Fruit fly (Drosophila melanogaster) whole organism, embryonic: Measurements from ENCODE around the gene Hacd2.

Source experiments
- B-H1 ChIP-seq: fragments of 200-800 bp; sonication (Bioruptor generic); IDR thresholded peaks from 3 replicates; pipeline ENCODE4 v1.3.6; 2022; ENCODE audit warnings: missing biosample characterization, missing genetic modification characterization
- CG11504 ChIP-seq: fragments of 200-800 bp; sonication (Bioruptor generic); optimal IDR thresholded peaks from 3 replicates; lab custom pipeline; 2019; ENCODE audit warnings: missing biosample characterization, mild to moderate bottlenecking, missing genetic modification characterization, moderate library complexity
- CG11695 ChIP-seq: fragments of 200-800 bp; sonication (Bioruptor generic); IDR thresholded peaks from 3 replicates; pipeline ENCODE4 v1.3.6; 2022; ENCODE audit warnings: missing biosample characterization, missing genetic modification characterization
- CG13775 ChIP-seq: fragments of 200-800 bp; sonication (Bioruptor generic); optimal IDR thresholded peaks from 3 replicates; lab custom pipeline; 2017; ENCODE audit warnings: missing biosample characterization, mild to moderate bottlenecking, missing genetic modification characterization
- CG14965 ChIP-seq: fragments of 200-800 bp; sonication (Bioruptor generic); optimal IDR thresholded peaks from 2 replicates; lab custom pipeline; 2016; ENCODE audit warnings: missing biosample characterization, missing genetic modification characterization, borderline replicate concordance
- CG15073 ChIP-seq: fragments of 200-800 bp; sonication (Bioruptor generic); optimal IDR thresholded peaks from 2 replicates; lab custom pipeline; 2016; ENCODE audit warnings: missing biosample characterization, missing genetic modification characterization
- CG17328 ChIP-seq: fragments of 200-800 bp; sonication (Bioruptor generic); IDR thresholded peaks from 2 replicates; pipeline ENCODE4 v1.3.6; 2022; ENCODE audit warnings: missing biosample characterization, missing genetic modification characterization
- CG17359 ChIP-seq: fragments of 200-800 bp; sonication (Bioruptor generic); optimal IDR thresholded peaks from 3 replicates; lab custom pipeline; 2018; ENCODE audit warnings: missing biosample characterization, mild to moderate bottlenecking, missing genetic modification characterization, moderate library complexity
- CG17361 ChIP-seq: fragments of 200-800 bp; sonication (Bioruptor generic); IDR thresholded peaks from 3 replicates; pipeline ENCODE4 v1.3.6; 2022; ENCODE audit warnings: missing biosample characterization, missing genetic modification characterization
- CG17385 ChIP-seq: fragments of 200-800 bp; sonication (Bioruptor generic); optimal IDR thresholded peaks from 3 replicates; lab custom pipeline; 2018; ENCODE audit warnings: missing biosample characterization, mild to moderate bottlenecking, missing genetic modification characterization
- CG17568 ChIP-seq: fragments of 200-800 bp; sonication (Bioruptor generic); optimal IDR thresholded peaks from 2 replicates; lab custom pipeline; 2018; ENCODE audit warnings: missing biosample characterization, mild to moderate bottlenecking, missing genetic modification characterization, moderate library complexity
- CG17612 ChIP-seq: fragments of 200-800 bp; sonication (Bioruptor generic); IDR thresholded peaks from 2 replicates; pipeline ENCODE4 v1.3.6; 2022; ENCODE audit warnings: missing biosample characterization, missing genetic modification characterization
- CG18764 ChIP-seq: fragments of 200-800 bp; sonication (Bioruptor generic); optimal IDR thresholded peaks from 3 replicates; lab custom pipeline; 2016; ENCODE audit warnings: missing biosample characterization, missing genetic modification characterization
- CG2202 ChIP-seq: fragments of 200-800 bp; sonication (Bioruptor generic); optimal IDR thresholded peaks from 2 replicates; lab custom pipeline; 2018; ENCODE audit warnings: missing biosample characterization, mild to moderate bottlenecking, missing genetic modification characterization
- CG31224 ChIP-seq: fragments of 200-800 bp; sonication (Bioruptor generic); IDR thresholded peaks from 2 replicates; pipeline ENCODE4 v1.3.6; 2022; ENCODE audit warnings: missing biosample characterization, missing genetic modification characterization
- CG31388 ChIP-seq: fragments of 200-800 bp; sonication (Bioruptor generic); optimal IDR thresholded peaks from 2 replicates; lab custom pipeline; 2016; ENCODE audit warnings: missing biosample characterization, missing genetic modification characterization
- CG32772 ChIP-seq: fragments of 200-800 bp; sonication (Bioruptor generic); IDR thresholded peaks from 2 replicates; pipeline ENCODE4 v1.3.6; 2022; ENCODE audit warnings: missing biosample characterization, missing genetic modification characterization
- CG3407 ChIP-seq: fragments of 200-800 bp; sonication (Bioruptor generic); optimal IDR thresholded peaks from 2 replicates; lab custom pipeline; 2018; ENCODE audit warnings: missing biosample characterization, mild to moderate bottlenecking, missing genetic modification characterization
- CG43689 ChIP-seq: fragments of 200-800 bp; sonication (Bioruptor generic); IDR thresholded peaks from 2 replicates; pipeline ENCODE4 v1.3.6; 2022; ENCODE audit warnings: missing biosample characterization, missing genetic modification characterization
- CG6813 ChIP-seq: fragments of 200-800 bp; sonication (Bioruptor generic); optimal IDR thresholded peaks from 2 replicates; lab custom pipeline; 2017; ENCODE audit warnings: missing biosample characterization, missing genetic modification characterization, mild to moderate bottlenecking, moderate library complexity, missing genetic modification reagents
- CkIIα-i1 ChIP-seq: fragments of 200-800 bp; sonication (Bioruptor generic); IDR thresholded peaks from 2 replicates; pipeline ENCODE4 v1.3.6; 2022; ENCODE audit warnings: missing biosample characterization, missing genetic modification characterization
- D19A ChIP-seq: fragments of 200-800 bp; optimal IDR thresholded peaks from 3 replicates; lab custom pipeline; 2019; ENCODE audit warnings: missing biosample characterization, mild to moderate bottlenecking, missing genetic modification characterization, moderate library complexity
- Dip2 ChIP-seq: fragments of 200-800 bp; sonication (Bioruptor generic); IDR thresholded peaks from 2 replicates; pipeline ENCODE4 v1.3.6; 2022; ENCODE audit warnings: missing biosample characterization, missing genetic modification characterization
- E2f2 ChIP-seq: fragments of 200-800 bp; sonication (Bioruptor generic); IDR thresholded peaks from 2 replicates; pipeline ENCODE4 v1.3.6; 2022; ENCODE audit warnings: missing biosample characterization, missing genetic modification characterization
- Ets97D ChIP-seq: fragments of 200-800 bp; sonication (Bioruptor generic); optimal IDR thresholded peaks from 3 replicates; lab custom pipeline; 2016; ENCODE audit warnings: missing biosample characterization, missing genetic modification characterization
- HLH54F ChIP-seq: fragments of 200-800 bp; sonication (Bioruptor generic); optimal IDR thresholded peaks from 3 replicates; lab custom pipeline; 2016; ENCODE audit warnings: missing biosample characterization, missing genetic modification characterization
- Lim3 ChIP-seq: fragments of 200-800 bp; sonication (Bioruptor generic); IDR thresholded peaks from 2 replicates; pipeline ENCODE4 v1.3.6; 2022; ENCODE audit warnings: missing biosample characterization, missing genetic modification characterization
- Mad ChIP-seq: fragments of 200-800 bp; sonication (Bioruptor generic); optimal IDR thresholded peaks from 2 replicates; lab custom pipeline; 2016; ENCODE audit warnings: missing biosample characterization, missing genetic modification characterization
- Pdp1 ChIP-seq, 2 experiments: fragments of 200-800 bp; sonication (Bioruptor generic); optimal IDR thresholded peaks; 3 replicates each; lab custom pipeline; 2016; ENCODE audit warnings: missing biosample characterization in 2 of 2, missing genetic modification characterization in 2 of 2, mild to moderate bottlenecking in 1 of 2, moderate library complexity in 1 of 2
- Ravus ChIP-seq: fragments of 200-800 bp; sonication (Bioruptor generic); IDR thresholded peaks from 2 replicates; pipeline ENCODE4 v1.3.6; 2022; ENCODE audit warnings: missing biosample characterization, missing genetic modification characterization
- Rx ChIP-seq: fragments of 200-800 bp; sonication (Bioruptor generic); IDR thresholded peaks from 2 replicates; pipeline ENCODE4 v1.3.6; 2022; ENCODE audit warnings: missing biosample characterization, missing genetic modification characterization
- Ssrp ChIP-seq: fragments of 200-800 bp; sonication (Bioruptor generic); optimal IDR thresholded peaks from 2 replicates; lab custom pipeline; 2018; ENCODE audit warnings: missing biosample characterization, mild to moderate bottlenecking, missing genetic modification characterization, moderate library complexity
- Stat92E ChIP-seq, 3 experiments: fragments of >200 bp in 2 of 3; fragments of 200-800 bp in 1 of 3; sonication (Bioruptor generic) in 1 of 3; optimal IDR thresholded peaks; 2 replicates each; lab custom pipeline; 2017 to 2019; ENCODE audit warnings: missing biosample characterization in 3 of 3, missing genetic modification characterization in 3 of 3, mild to moderate bottlenecking in 1 of 3, moderate library complexity in 1 of 3
- Tbp ChIP-seq: fragments of >200 bp; optimal IDR thresholded peaks from 2 replicates; lab custom pipeline; 2018; ENCODE audit warnings: missing biosample characterization, missing genetic modification characterization
- Vsx1 ChIP-seq: fragments of 200-800 bp; sonication (Bioruptor generic); optimal IDR thresholded peaks from 2 replicates; lab custom pipeline; 2017; ENCODE audit warnings: missing biosample characterization, mild to moderate bottlenecking, missing genetic modification characterization, missing genetic modification reagents
- dimm ChIP-seq: fragments of 200-800 bp; sonication (Bioruptor generic); IDR thresholded peaks from 2 replicates; pipeline ENCODE4 v1.3.6; 2022; ENCODE audit warnings: missing biosample characterization, missing genetic modification characterization
- emc ChIP-seq: fragments of 200-800 bp; sonication (Bioruptor generic); optimal IDR thresholded peaks from 2 replicates; lab custom pipeline; 2016; ENCODE audit warnings: missing biosample characterization, missing genetic modification characterization
- exex ChIP-seq: fragments of 200-800 bp; sonication (Bioruptor generic); optimal IDR thresholded peaks from 4 replicates; lab custom pipeline; 2018; ENCODE audit warnings: missing biosample characterization, mild to moderate bottlenecking, missing genetic modification characterization, moderate library complexity
- fd102C ChIP-seq: fragments of 200-800 bp; sonication (Bioruptor generic); optimal IDR thresholded peaks from 2 replicates; lab custom pipeline; 2018; ENCODE audit warnings: missing biosample characterization, mild to moderate bottlenecking, missing genetic modification characterization, moderate library complexity
- gsb-n ChIP-seq: fragments of 200-800 bp; sonication (Bioruptor generic); optimal IDR thresholded peaks from 3 replicates; lab custom pipeline; 2018; ENCODE audit warnings: missing biosample characterization, mild to moderate bottlenecking, missing genetic modification characterization
- luna ChIP-seq: fragments of 200-800 bp; sonication (Bioruptor generic); optimal IDR thresholded peaks from 2 replicates; lab custom pipeline; 2016; ENCODE audit warnings: missing biosample characterization, missing genetic modification characterization
- odd ChIP-seq: fragments of 200-800 bp; sonication (Bioruptor generic); optimal IDR thresholded peaks from 2 replicates; lab custom pipeline; 2017; ENCODE audit warnings: missing biosample characterization, mild to moderate bottlenecking, missing genetic modification characterization
- pho ChIP-seq: fragments of 200-800 bp; sonication (Bioruptor generic); optimal IDR thresholded peaks from 2 replicates; lab custom pipeline; 2016; ENCODE audit warnings: missing biosample characterization, missing genetic modification characterization
- pum ChIP-seq: fragments of 200-800 bp; sonication (Bioruptor generic); optimal IDR thresholded peaks from 2 replicates; lab custom pipeline; 2016; ENCODE audit warnings: missing biosample characterization, missing genetic modification characterization
- run ChIP-seq: fragments of 200-800 bp; sonication (Bioruptor generic); optimal IDR thresholded peaks from 3 replicates; lab custom pipeline; 2018; ENCODE audit warnings: missing biosample characterization, mild to moderate bottlenecking, missing genetic modification characterization
- sc ChIP-seq, 3 experiments: fragments of >200 bp in 2 of 3; fragments of 200-800 bp in 1 of 3; sonication (Bioruptor generic) in 1 of 3; optimal IDR thresholded peaks; 2 replicates in 2 of 3; 3 replicates in 1 of 3; lab custom pipeline; 2017; ENCODE audit warnings: mild to moderate bottlenecking in 1 of 3, missing biosample characterization in 1 of 3, missing genetic modification characterization in 1 of 3, missing genetic modification reagents in 1 of 3
- sim ChIP-seq: fragments of 200-800 bp; sonication (Bioruptor generic); IDR thresholded peaks from 2 replicates; pipeline ENCODE4 v1.3.6; 2022; ENCODE audit warnings: missing biosample characterization, missing genetic modification characterization
- slp2 ChIP-seq: fragments of 200-800 bp; sonication (Bioruptor generic); optimal IDR thresholded peaks from 2 replicates; lab custom pipeline; 2016; ENCODE audit warnings: missing biosample characterization, missing genetic modification characterization
- sr ChIP-seq: fragments of 200-800 bp; sonication (Bioruptor generic); IDR thresholded peaks from 3 replicates; pipeline ENCODE4 v1.3.6; 2022; ENCODE audit warnings: missing biosample characterization, missing genetic modification characterization
- tgo ChIP-seq: fragments of 200-800 bp; sonication (Bioruptor generic); IDR thresholded peaks from 3 replicates; pipeline ENCODE4 v1.3.6; 2022; ENCODE audit warnings: missing biosample characterization, missing genetic modification characterization
- unc-4 ChIP-seq: fragments of 200-800 bp; sonication (Bioruptor generic); IDR thresholded peaks from 2 replicates; pipeline ENCODE4 v1.3.6; 2022; ENCODE audit warnings: missing biosample characterization, missing genetic modification characterization; ENCODE audit not compliant: partially characterized antibody

Gene Hacd2

dm6 chr2L:13394903-13395302 lies 50.5 kb downstream of the Hacd2 start, which contains the start of gene RpL24 (continued):
- TF ChIP-seq CG17385 (peak; percentile 91), slp2 (peak; percentile 80), CG17361 (GFP tag; lab: Robert Waterston, UW) (peak; percentile 83), CG17612 (GFP tag; lab: Robert Waterston, UW) (peak; percentile 71; the same call in 1 of the 2 replicates), E2f2 (peak; percentile 82), Ets97D (GFP tag; lab: Kevin White, UChicago) (peak; percentile 99), dimm (GFP tag; lab: Robert Waterston, UW) (peak; percentile 75), sc (optimal IDR thresholded peaks at IDR 0.05; lab: Kevin White, UChicago) (no peak), sc (GFP tag; optimal IDR thresholded peaks at IDR 0.05; lab: Kevin White, UChicago) (peak; percentile 88), Rx (GFP tag; lab: Robert Waterston, UW) (peak; percentile 90), CG18764 (GFP tag; lab: Kevin White, UChicago) (peak; percentile 89), Lim3 (GFP tag; lab: Robert Waterston, UW) (no peak), CG17568 (GFP tag; lab: Kevin White, UChicago) (peak; percentile 96), pho (peak; percentile 79), sr (GFP tag; lab: Robert Waterston, UW) (peak; percentile 93), CG15073 (no peak), CG14965 (peak; percentile 48), pum (GFP tag; lab: Kevin White, UChicago) (peak; percentile 59), CG31224 (GFP tag; lab: Robert Waterston, UW) (peak; percentile 76), gsb-n (tag; lab: Kevin White, UChicago) (peak; percentile 88), Vsx1 (GFP tag; lab: Kevin White, UChicago) (peak; percentile 94), odd (GFP tag; lab: Kevin White, UChicago) (peak; percentile 96), HLH54F (peak; percentile 83), exex (no peak), Stat92E (GFP tag; optimal IDR thresholded peaks at IDR 0.05; lab: Kevin White, UChicago) (peak in 1 of 3 experiments; percentile 72), run (tag; lab: Kevin White, UChicago) (peak; percentile 83), fd102C (peak; percentile 93), Dip2 (no peak), CG31388 (peak; percentile 39), CkIIα-i1 (GFP tag; lab: Robert Waterston, UW) (no peak), CG11504 (tag; lab: Kevin White, UChicago) (peak; percentile 82), Ssrp (peak; percentile 27), CG11695 (peak; percentile 81), CG17328 (GFP tag; lab: Robert Waterston, UW) (peak; percentile 96), CG17359 (peak; percentile 92), B-H1 (GFP tag; lab: Robert Waterston, UW) (peak; percentile 53; the same call in 1 of the 3 replicates), CG6813 (GFP tag; lab: Kevin White, UChicago) (peak; percentile 97), CG2202 (tag; lab: Kevin White, UChicago) (peak; percentile 89), Ravus (GFP tag; lab: Robert Waterston, UW) (peak; percentile 40; the same call in 1 of the 2 replicates), unc-4 (GFP tag; lab: Robert Waterston, UW) (no peak), CG13775 (GFP tag; lab: Kevin White, UChicago) (peak; percentile 96), sim (peak; percentile 85), luna (GFP tag; lab: Kevin White, UChicago) (peak; percentile 92), CG32772 (GFP tag; lab: Robert Waterston, UW) (peak; percentile 67), CG3407 (peak; percentile 90), CG43689 (GFP tag; lab: Robert Waterston, UW) (peak; percentile 86), Pdp1 (GFP tag; optimal IDR thresholded peaks at IDR 0.05; lab: Kevin White, UChicago) (peak; percentile 80 to 87), D19A (peak; percentile 56), Mad (GFP tag; lab: Kevin White, UChicago) (peak; percentile 92), tgo (GFP tag; lab: Robert Waterston, UW) (peak; percentile 78), emc (peak; percentile 82), Tbp (GFP tag; lab: Kevin White, UChicago) (no peak)
